Fruit fly (Drosophila melanogaster): ENCODE data around the gene Or10a.
A peak's percentile ranks its signal among the peaks of the same experiment; 100 is the strongest.

The Or10a gene

DNA sequence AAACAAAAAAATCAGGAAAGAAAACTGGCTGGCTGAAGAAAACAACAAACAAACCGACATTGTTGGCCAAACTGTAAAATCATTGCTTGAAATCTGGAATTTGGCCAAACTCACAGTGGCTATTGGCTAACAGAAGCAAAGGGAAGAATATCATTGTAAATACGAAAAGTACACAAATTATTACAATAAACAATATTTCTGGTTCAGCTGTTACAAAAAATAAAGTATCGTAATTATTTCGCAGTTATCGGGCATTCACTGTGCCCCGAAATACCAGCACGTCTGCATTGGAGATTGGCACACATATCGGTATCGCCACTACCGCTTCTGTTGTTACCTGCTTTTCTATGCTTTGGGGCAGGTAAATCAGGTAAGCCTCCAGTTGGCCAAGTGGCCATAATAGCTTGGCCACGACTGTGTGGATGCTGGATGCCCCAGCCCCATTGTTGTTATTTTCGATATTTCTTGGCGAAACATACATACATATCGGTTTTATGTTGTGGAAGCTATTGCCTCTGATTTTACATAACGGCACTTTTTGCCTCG lies 33.9 kb upstream of the Or10a start (continued):
- TF ChIP-seq z (GFP tag; IDR thresholded peaks at IDR 0.05), result no peak
- TF ChIP-seq corto (GFP tag; optimal IDR thresholded peaks at IDR 0.05), result no peak
- TF ChIP-seq ems (GFP tag; optimal IDR thresholded peaks at IDR 0.05), result no peak
- no peak for TF ChIP-seq otp (GFP tag; IDR thresholded peaks at IDR 0.05)
- no peak for TF ChIP-seq shn (GFP tag; optimal IDR thresholded peaks at IDR 0.05)
- TF ChIP-seq Tbp (GFP tag; optimal IDR thresholded peaks at IDR 0.05), result no peak
- no peak for TF ChIP-seq Dll (GFP tag; IDR thresholded peaks at IDR 0.05; ENCODE audit: partially characterized antibody)
- TF ChIP-seq ssp (GFP tag; IDR thresholded peaks at IDR 0.05), result no peak
- no peak for TF ChIP-seq grn (GFP tag; optimal IDR thresholded peaks at IDR 0.05)
- peak; percentile 54 for TF ChIP-seq CG13624 (GFP tag; optimal IDR thresholded peaks at IDR 0.05)
- TF ChIP-seq Ets97D (GFP tag; optimal IDR thresholded peaks at IDR 0.05), result no peak
- peak; percentile 39; the same call in 1 of the 2 replicates for TF ChIP-seq dimm (GFP tag; IDR thresholded peaks at IDR 0.05)
- TF ChIP-seq nmo (GFP tag; optimal IDR thresholded peaks at IDR 0.05), result peak; percentile 20
- no peak for TF ChIP-seq sima (GFP tag; optimal IDR thresholded peaks at IDR 0.05)
- TF ChIP-seq CG34422 (GFP tag; IDR thresholded peaks at IDR 0.05), result 0 out of 3 replicates have a peak, but pooled peaks have one; percentile 30
- no peak for TF ChIP-seq fru (optimal IDR thresholded peaks at IDR 0.05)
- TF ChIP-seq CG12104 (GFP tag; optimal IDR thresholded peaks at IDR 0.05), result no peak
- TF ChIP-seq Hey (tag; optimal IDR thresholded peaks at IDR 0.05), result no peak
- TF ChIP-seq CG11093 (GFP tag; IDR thresholded peaks at IDR 0.05), result no peak
- no peak for TF ChIP-seq hbn (GFP tag; IDR thresholded peaks at IDR 0.05; ENCODE audit: partially characterized antibody)
- TF ChIP-seq tgo (GFP tag; IDR thresholded peaks at IDR 0.05), result peak; percentile 63
- TF ChIP-seq phol (tag; optimal IDR thresholded peaks at IDR 0.05), result peak; percentile 25
- peak; percentile 24; the same call in 1 of the 2 replicates for TF ChIP-seq E2f2 (GFP tag; IDR thresholded peaks at IDR 0.05)
- TF ChIP-seq Hsf (GFP tag; optimal IDR thresholded peaks at IDR 0.05), result peak; percentile 27
- TF ChIP-seq CG13287 (GFP tag; IDR thresholded peaks at IDR 0.05; ENCODE audit: partially characterized antibody), result no peak
- TF ChIP-seq CG10366 (GFP tag; IDR thresholded peaks at IDR 0.05), result peak; percentile 53; the same call in 1 of the 2 replicates
- TF ChIP-seq CG8388 (GFP tag; optimal IDR thresholded peaks at IDR 0.05), result no peak
- peak; percentile 60 for TF ChIP-seq lab (GFP tag; optimal IDR thresholded peaks at IDR 0.05)
- peak; percentile 35 for TF ChIP-seq CG15514 (GFP tag; optimal IDR thresholded peaks at IDR 0.05)
- peak; percentile 61 for TF ChIP-seq CG17328 (GFP tag; IDR thresholded peaks at IDR 0.05)
- no peak for TF ChIP-seq usp (GFP tag; optimal IDR thresholded peaks at IDR 0.05)
- no peak for TF ChIP-seq CG31388 (GFP tag; optimal IDR thresholded peaks at IDR 0.05)
- TF ChIP-seq nom (GFP tag; optimal IDR thresholded peaks at IDR 0.05), result no peak
- no peak for TF ChIP-seq tx (GFP tag; optimal IDR thresholded peaks at IDR 0.05)
- TF ChIP-seq tna (GFP tag; IDR thresholded peaks at IDR 0.05; ENCODE audit: partially characterized antibody), result no peak
- TF ChIP-seq BEAF-32 (GFP tag; optimal IDR thresholded peaks at IDR 0.05), result no peak
- 0 out of 2 replicates have a peak, but pooled peaks have one; percentile 14 for TF ChIP-seq CG4730 (GFP tag; IDR thresholded peaks at IDR 0.05)
- peak; percentile 31 for TF ChIP-seq tio (GFP tag; optimal IDR thresholded peaks at IDR 0.05)
- no peak for TF ChIP-seq ttk (GFP tag; IDR thresholded peaks at IDR 0.05)
- peak; percentile 47 for TF ChIP-seq CG8089 (GFP tag; optimal IDR thresholded peaks at IDR 0.05)
- peak; percentile 38 for TF ChIP-seq HLH54F (GFP tag; optimal IDR thresholded peaks at IDR 0.05)
- no peak for TF ChIP-seq schlank (tag; optimal IDR thresholded peaks at IDR 0.05)
- TF ChIP-seq pb (GFP tag; optimal IDR thresholded peaks at IDR 0.05), result no peak
- peak; percentile 7 for TF ChIP-seq kay (GFP tag; optimal IDR thresholded peaks at IDR 0.05)
- no peak for TF ChIP-seq CG7963 (GFP tag; IDR thresholded peaks at IDR 0.05; ENCODE audit: partially characterized antibody)
- no peak for TF ChIP-seq CG2875 (GFP tag; optimal IDR thresholded peaks at IDR 0.05)
- TF ChIP-seq twi (tag; optimal IDR thresholded peaks at IDR 0.05), result no peak
- TF ChIP-seq Ravus (GFP tag; IDR thresholded peaks at IDR 0.05), result no peak
- TF ChIP-seq Nf-YC (tag; optimal IDR thresholded peaks at IDR 0.05), result peak; percentile 20
- peak; percentile 43; the same call in 1 of the 2 replicates for TF ChIP-seq CG11247 (GFP tag; IDR thresholded peaks at IDR 0.05)
- TF ChIP-seq CG11456 (GFP tag; IDR thresholded peaks at IDR 0.05), result peak; percentile 56; the same call in 2 of the 3 replicates
